Fruit fly (Drosophila melanogaster) whole organism: Measurements from ENCODE around the gene Coq2.

Source experiments
- CG8478 ChIP-seq: fragments of >200 bp; optimal IDR thresholded peaks from 2 replicates; lab custom pipeline; 2018; ENCODE audit warnings: inconsistent platforms
- Dll ChIP-seq: fragments of >200 bp; optimal IDR thresholded peaks from 2 replicates; lab custom pipeline; 2017
- EcR ChIP-seq, 2 experiments: fragments of >200 bp; optimal IDR thresholded peaks; 2 replicates each; lab custom pipeline; 2017; ENCODE audit warnings: missing biosample characterization in 2 of 2, missing genetic modification characterization in 2 of 2, missing genetic modification reagents in 2 of 2
- pan ChIP-seq: fragments of >200 bp; optimal IDR thresholded peaks from 2 replicates; lab custom pipeline; 2017
- psq ChIP-seq: fragments of >200 bp; optimal IDR thresholded peaks from 2 replicates; lab custom pipeline; 2017
- usp ChIP-seq: fragments of >200 bp; optimal IDR thresholded peaks from 2 replicates; lab custom pipeline; 2017; ENCODE audit warnings: missing biosample characterization, missing genetic modification characterization, mixed read lengths

Coq2 gene

DNA sequence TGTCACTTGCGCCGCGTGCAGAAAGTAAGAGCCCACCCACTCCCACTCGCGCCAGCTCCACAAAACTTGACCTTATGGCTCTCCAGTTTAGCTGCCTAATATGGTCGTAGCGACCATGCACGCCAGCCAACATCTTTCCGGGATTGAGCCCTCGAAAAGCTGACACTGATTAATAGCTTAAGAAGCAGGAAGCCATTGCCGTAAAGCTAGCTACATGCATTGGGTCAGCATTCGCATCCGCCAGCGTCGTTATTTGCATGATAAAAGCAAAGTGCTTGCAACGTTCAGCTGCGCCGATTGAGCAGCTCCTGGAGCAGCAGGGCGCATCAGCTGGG lies 9.4 kb downstream of the Coq2 start:
- TF ChIP-seq CG8478 (lab: Kevin White, UChicago), result no peak
- TF ChIP-seq usp, result no peak
- no peak for TF ChIP-seq Dll (lab: Kevin White, UChicago)
- no peak for TF ChIP-seq pan (lab: Kevin White, UChicago)
- no peak for TF ChIP-seq EcR (GFP tag; optimal IDR thresholded peaks at IDR 0.05; lab: Kevin White, UChicago)
- TF ChIP-seq psq (lab: Kevin White, UChicago), result no peak

DNA sequence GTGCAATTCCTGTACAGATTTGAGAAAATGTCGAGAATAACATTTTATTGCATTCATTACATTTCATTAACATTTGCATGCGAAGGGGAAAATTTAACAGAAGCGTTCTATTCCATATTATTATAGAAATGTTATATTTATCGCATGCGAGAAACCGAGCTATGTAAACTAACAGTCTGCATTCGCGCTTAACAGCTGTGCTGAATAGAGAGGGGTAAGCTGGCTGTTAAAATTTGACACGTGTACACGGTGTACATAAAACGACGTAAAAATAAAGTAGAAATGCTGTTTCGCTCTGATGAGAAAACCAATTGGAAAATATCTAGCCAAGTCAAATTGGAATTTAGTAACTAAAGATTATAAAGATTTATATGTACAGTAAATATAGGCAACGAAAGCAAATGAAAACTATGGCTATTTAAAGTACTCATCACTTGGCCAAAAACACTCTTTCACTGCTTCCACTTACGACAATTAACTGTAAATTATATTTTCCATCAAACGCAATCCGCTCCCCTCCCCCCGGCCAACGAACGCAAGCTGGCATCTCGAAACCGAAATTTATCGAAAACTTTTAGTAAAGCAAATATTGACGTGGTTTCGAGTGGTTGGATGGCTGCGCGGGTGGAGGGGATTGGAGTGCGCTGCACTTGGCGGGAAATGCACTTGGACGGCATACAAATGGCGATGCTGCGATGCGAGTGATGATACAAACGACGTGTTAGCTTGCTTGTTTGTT lies 10.0 kb downstream of the Coq2 start:
- TF ChIP-seq EcR (GFP tag; optimal IDR thresholded peaks at IDR 0.05; lab: Kevin White, UChicago), result no peak
- TF ChIP-seq CG8478 (lab: Kevin White, UChicago), result no peak

DNA sequence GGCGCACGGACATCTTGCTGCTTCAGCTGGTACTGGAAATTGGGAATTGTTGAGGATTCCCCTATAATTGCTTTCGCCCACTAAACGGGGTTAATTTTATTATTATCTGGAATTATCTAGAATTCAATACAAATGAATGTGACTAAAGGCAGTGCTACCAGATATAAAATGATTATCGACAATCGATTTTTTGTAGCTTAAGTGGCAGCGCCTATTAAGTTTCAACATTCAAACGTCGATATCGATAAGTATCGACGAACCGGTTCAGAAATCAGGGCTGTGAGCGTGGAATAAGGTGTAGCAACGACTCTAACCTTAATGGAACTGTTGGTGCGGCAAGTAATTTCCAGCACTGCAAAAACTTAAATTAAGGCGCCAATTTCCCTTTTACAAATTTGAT lies 11.2 kb downstream of the Coq2 start, which contains the start of gene Sgt1:
Gene Sgt1 (minus strand): TSS at position 165 of the 400 bp plus-strand sequence.
- TF ChIP-seq Dll (lab: Kevin White, UChicago), result no peak
- TF ChIP-seq usp, result no peak
- TF ChIP-seq EcR (GFP tag; optimal IDR thresholded peaks at IDR 0.05; lab: Kevin White, UChicago), result no peak
- no peak for TF ChIP-seq pan (lab: Kevin White, UChicago)
- TF ChIP-seq psq (lab: Kevin White, UChicago), result no peak
- TF ChIP-seq CG8478 (lab: Kevin White, UChicago), result no peak

DNA sequence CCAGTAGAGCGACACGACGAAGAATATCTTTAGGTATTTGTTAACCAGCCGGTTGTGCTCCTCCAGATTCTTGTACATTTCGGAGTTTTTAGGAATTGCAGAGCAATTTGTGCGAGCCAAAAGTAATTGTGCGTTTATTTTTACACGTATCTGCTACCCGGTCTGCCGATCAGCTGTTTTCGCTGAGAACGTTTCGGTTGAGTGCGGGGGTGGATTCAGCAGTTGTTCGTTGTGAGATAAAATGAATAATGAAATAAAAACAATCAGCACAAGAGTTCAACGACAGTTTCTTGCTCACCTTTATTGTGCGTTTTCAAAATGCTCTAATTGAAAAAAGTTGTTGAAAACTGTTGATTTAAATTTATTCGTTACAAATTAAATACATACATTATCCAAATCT lies 12.5 kb downstream of the Coq2 start, which contains the start of gene nac:
Gene nac (minus strand): TSS at position 176 of the 400 bp plus-strand sequence.
- TF ChIP-seq pan (lab: Kevin White, UChicago) (no peak), EcR (GFP tag; optimal IDR thresholded peaks at IDR 0.05; lab: Kevin White, UChicago) (no peak), psq (lab: Kevin White, UChicago) (no peak), usp (no peak)

DNA sequence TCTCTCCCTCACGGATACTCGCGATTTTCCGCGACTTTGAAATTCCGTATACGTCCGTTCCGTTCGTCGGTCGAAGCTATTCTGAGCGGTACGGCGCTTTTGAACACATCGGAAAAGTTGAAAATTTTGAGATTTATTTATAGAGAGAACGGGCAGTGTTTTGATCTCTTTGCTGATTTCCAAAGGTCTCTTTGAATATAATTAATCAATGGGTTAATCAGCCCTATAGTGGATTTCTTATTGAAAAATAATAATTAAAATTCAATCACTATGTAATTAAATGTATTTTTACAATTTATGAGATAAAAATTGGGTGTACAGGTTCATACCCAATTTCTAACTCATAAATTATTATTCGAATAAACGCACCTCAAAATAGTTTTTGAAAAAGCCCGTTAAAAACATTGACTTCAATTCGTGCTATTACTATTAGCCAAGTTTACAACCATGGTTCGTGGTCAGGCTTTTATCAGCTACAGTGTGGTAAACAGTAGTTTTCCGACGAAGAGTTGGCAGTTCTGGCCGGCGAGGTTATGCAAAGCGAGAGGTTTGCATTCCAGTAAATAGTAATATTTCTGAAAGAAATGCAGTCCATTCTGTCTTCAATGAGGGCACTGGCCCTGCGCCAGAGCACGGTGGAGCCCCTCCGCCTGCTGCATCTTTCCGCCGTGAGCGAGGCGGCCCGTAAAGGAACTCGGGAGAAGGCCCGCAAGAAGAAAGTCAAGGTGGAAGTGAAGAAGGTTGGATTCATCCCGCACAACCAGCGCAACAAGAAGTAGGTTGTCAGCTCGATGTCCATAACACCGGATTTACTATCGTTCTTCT lies 15.2 kb downstream of the Coq2 start, which contains the start of the genes CG9626 and mRpL1:
Gene CG9626 (minus strand): TSS at position 51 of the 825 bp plus-strand sequence.
Gene mRpL1 (plus strand): TSS at position 513 of the 825 bp plus-strand sequence.
- no peak for TF ChIP-seq Dll (lab: Kevin White, UChicago)

DNA sequence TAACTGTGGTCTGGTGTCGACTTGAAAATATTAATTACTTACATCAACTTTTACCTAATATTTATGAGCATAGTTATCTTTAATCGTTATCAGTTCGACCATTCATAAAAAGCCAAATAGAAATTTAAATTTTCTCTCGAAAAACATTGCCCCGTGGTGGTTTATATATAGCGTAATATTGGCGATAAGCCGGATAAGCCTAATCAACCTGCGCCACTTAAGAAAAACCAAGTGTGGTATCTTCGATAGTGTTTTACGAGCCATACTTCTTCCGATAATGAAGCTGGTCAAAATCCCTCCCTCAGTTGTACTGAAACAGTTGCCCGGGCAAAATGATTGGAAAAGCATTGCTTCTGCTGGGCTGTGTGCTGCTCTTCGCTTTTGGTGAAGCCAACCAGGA lies 24.3 kb downstream of the Coq2 start, which contains the start of gene CG31463:
Gene CG31463 (plus strand): TSS at position 302 of the 400 bp plus-strand sequence.
- TF ChIP-seq CG8478 (lab: Kevin White, UChicago), result no peak
- no peak for TF ChIP-seq psq (lab: Kevin White, UChicago)
- TF ChIP-seq EcR (GFP tag; optimal IDR thresholded peaks at IDR 0.05; lab: Kevin White, UChicago), result no peak
- no peak for TF ChIP-seq usp
- no peak for TF ChIP-seq pan (lab: Kevin White, UChicago)
- TF ChIP-seq Dll (lab: Kevin White, UChicago), result no peak

DNA sequence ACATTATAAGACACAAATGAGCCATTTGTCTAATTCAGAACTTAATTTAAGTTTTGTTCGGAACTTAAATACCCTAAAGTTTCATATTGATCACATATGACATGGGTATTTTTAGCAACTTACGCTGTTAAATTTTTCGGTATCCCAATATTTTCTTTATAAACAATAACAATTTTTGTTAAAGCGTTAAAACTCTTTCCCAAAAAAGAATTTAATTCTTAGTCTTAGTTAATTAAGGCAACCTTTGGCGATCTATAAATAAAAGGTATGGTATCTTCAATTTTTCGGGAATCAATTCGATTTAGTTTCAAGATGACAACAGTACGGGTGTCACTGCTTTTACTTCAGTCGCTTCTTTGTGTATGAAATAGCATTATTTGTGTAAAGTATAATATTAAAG lies 25.4 kb downstream of the Coq2 start, which contains the start of gene CG31464:
Gene CG31464 (plus strand): TSS at position 301 of the 400 bp plus-strand sequence.
- TF ChIP-seq EcR (GFP tag; optimal IDR thresholded peaks at IDR 0.05; lab: Kevin White, UChicago) (no peak), Dll (lab: Kevin White, UChicago) (no peak), CG8478 (lab: Kevin White, UChicago) (no peak), psq (lab: Kevin White, UChicago) (no peak), pan (lab: Kevin White, UChicago) (no peak), usp (no peak)

DNA sequence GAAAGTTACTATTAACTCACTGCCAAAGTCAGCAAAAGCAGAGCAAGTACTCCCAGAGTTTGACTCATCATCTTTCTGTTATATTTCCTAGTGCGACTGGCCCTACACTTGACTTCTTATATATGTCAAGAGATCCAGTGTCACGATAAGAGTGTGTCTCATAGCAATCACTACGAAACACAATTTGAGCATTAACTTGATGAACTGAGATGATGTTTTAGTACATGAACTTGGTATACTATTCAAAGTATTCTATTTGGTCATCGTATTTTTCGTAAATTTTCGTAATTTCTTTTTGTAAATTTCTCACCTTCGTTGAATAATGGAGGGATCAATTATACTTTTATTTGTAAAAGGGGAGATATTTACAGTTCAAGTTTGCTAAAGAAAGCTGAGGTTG lies 25.9 kb downstream of the Coq2 start, which contains the start of gene CG11672:
Gene CG11672 (minus strand): TSS at position 101 of the 400 bp plus-strand sequence.
- TF ChIP-seq EcR (GFP tag; optimal IDR thresholded peaks at IDR 0.05; lab: Kevin White, UChicago) (no peak), Dll (lab: Kevin White, UChicago) (no peak), psq (lab: Kevin White, UChicago) (no peak), CG8478 (lab: Kevin White, UChicago) (no peak), usp (no peak), pan (lab: Kevin White, UChicago) (no peak)

DNA sequence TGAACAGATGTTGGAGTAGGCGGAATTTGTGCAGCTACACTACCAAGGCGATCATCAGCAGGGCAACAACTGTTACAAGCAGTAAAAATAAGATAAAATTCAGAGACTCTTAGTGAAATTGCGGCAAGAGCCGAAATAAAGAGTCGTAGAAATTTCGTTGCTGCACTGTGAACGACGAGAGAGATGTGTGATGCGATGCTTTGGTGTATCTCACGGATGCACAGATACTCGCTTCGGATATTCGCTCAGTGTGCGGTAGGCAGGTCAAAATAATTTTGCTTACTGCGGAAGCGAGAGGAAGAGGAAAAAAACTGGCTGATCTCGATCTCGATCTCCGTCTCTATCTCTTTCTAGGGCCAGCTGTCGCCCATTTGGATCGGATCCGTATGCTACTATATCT lies 27.6 kb downstream of the Coq2 start:
- TF ChIP-seq psq (lab: Kevin White, UChicago) (no peak), CG8478 (lab: Kevin White, UChicago) (no peak), Dll (lab: Kevin White, UChicago) (no peak), usp (no peak), EcR (GFP tag; optimal IDR thresholded peaks at IDR 0.05; lab: Kevin White, UChicago) (no peak), pan (lab: Kevin White, UChicago) (no peak)

DNA sequence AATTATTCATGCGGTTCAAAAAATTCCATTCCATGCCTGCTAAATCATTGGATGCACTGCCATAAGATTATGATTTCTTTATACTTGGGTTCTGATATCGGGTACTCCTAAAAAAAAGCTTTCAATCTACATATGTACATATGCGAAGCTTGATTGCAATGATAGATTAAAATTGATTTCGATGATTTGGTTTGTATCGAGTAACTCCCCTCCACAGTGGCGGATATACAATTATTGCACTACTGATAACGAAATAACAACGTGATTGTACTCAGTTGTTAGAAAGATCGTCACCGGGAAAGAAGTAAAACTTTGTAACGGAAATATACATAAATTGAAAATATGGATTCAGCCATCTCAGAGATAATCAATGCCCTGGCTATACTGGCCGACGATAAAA lies 28.6 kb downstream of the Coq2 start, which contains the start of gene Nazo:
Gene Nazo (plus strand): TSS at position 180 of the 400 bp plus-strand sequence.
- TF ChIP-seq pan (lab: Kevin White, UChicago) (no peak), CG8478 (lab: Kevin White, UChicago) (no peak), usp (no peak), EcR (GFP tag; optimal IDR thresholded peaks at IDR 0.05; lab: Kevin White, UChicago) (no peak)

DNA sequence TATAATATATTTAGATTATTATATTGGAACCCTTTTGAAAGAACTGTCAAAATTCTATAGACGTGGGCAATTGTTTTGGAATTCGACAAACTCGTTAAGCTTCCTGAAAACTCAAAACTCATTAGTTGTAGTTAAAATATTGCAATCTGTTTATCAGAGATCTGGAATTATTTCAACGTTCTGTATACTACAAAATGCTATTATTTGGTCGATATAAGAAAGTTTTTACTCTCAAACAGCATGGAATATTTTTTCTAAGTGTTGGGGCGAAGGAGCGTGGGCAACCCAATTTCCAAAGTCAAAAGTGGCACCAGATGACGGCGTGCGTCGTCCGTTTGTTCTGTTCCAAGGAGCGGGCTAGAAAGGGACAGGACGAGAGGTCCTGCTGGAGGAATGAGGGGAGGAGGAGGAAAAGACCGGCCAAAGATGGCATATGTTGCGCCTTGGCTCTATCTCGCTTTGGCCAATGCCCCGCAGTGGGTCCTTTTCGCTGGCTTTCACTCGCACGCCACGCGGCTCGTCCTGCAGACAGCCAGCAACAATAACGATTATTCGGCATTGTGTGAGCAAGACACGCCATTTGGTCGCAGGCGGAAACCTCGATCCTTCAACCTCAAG lies 30.5 kb downstream of the Coq2 start:
- no peak for TF ChIP-seq psq (lab: Kevin White, UChicago)
- TF ChIP-seq usp, result no peak
- no peak for TF ChIP-seq Dll (lab: Kevin White, UChicago)
- no peak for TF ChIP-seq pan (lab: Kevin White, UChicago)
